Fruit fly (Drosophila melanogaster) whole organism, adult: ENCODE results near the gene PDZ-GEF.

ENCODE experiments used
- bab1 ChIP-seq: fragments of 200-800 bp; sonication (Bioruptor generic); optimal IDR thresholded peaks from 3 replicates; lab custom pipeline; 2019; ENCODE audit warnings: missing biosample characterization, mild to moderate bottlenecking, missing genetic modification characterization, moderate library complexity
- toe ChIP-seq: fragments of 200-800 bp; sonication (Bioruptor generic); optimal IDR thresholded peaks from 2 replicates; lab custom pipeline; 2016; ENCODE audit warnings: missing biosample characterization, missing genetic modification characterization

dm6 chr2L:6275981-6276380 is 47.6 kb upstream of the PDZ-GEF start:
- no peak for TF ChIP-seq toe (GFP tag; lab: Kevin White, UChicago)
- TF ChIP-seq bab1 (GFP tag; lab: Kevin White, UChicago), result no peak
